Worm (Caenorhabditis elegans) whole organism, midembryonic: Measurements from ENCODE around the gene C02B10.4.

ENCODE experiments used
- cog-1 ChIP-seq: sonication (generic microtip); optimal IDR thresholded peaks from 2 replicates; lab custom pipeline; 2016; ENCODE audit warnings: missing genetic modification characterization, missing compliant biosample characterization
- flt-1 ChIP-seq: fragments of 200-800 bp; sonication (Bioruptor generic); IDR thresholded peaks from 2 replicates; pipeline ENCODE4 v1.3.6; 2022; ENCODE audit warnings: missing genetic modification characterization, missing compliant biosample characterization
- klf-2 ChIP-seq: fragments of 200-800 bp; sonication (Bioruptor generic); conservative IDR thresholded peaks from 2 replicates; pipeline ENCODE4 v1.3.6; 2022; ENCODE audit warnings: missing genetic modification reagents, missing genetic modification characterization, missing compliant biosample characterization
- ref-1 ChIP-seq: fragments of 200-800 bp; sonication (Bioruptor generic); conservative IDR thresholded peaks from 2 replicates; pipeline ENCODE4 v1.3.6; 2022; ENCODE audit warnings: missing genetic modification reagents, missing genetic modification characterization, missing compliant biosample characterization
- tab-1 ChIP-seq: fragments of 200-800 bp; sonication (Bioruptor generic); IDR thresholded peaks from 2 replicates; pipeline ENCODE4 v1.3.6; 2022; ENCODE audit warnings: missing genetic modification characterization, missing compliant biosample characterization
- ztf-23 ChIP-seq: fragments of 200-800 bp; sonication (Bioruptor generic); IDR thresholded peaks from 2 replicates; pipeline ENCODE4 v1.3.6; 2022; ENCODE audit warnings: missing genetic modification reagents, missing genetic modification characterization, missing compliant biosample characterization

DNA sequence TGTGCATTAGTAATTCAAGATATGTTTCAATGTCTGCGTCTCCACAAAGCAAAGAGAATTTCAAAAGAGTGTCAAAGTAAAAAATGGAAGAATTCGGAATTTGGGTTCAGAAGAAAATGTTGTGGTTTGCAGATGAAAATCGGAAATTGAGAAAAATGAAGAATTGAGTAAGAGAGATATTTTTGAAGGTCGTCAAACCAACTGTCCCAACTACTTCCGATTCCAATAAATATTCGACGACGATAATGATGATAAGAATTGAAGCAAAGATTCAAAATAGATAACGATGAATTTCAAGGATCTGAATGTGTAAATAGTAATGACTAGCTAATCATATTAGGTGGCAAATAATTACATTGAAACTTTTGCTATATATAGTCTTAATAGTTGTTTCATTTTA lies 48.6 kb downstream of the C02B10.4 start:
- TF ChIP-seq klf-2 (GFP tag; lab: Robert Waterston, UW) (no peak), ref-1 (GFP tag; lab: Robert Waterston, UW) (no peak), flt-1 (no peak), cog-1 (tag; lab: Kevin White, UChicago) (no peak), tab-1 (no peak), ztf-23 (no peak)
